Fruit fly (Drosophila melanogaster) S2 (cell line): ENCODE data around the gene CG12111.

Source experiments
- CG8478 ChIP-seq: fragments of >200 bp; optimal IDR thresholded peaks from 2 replicates; lab custom pipeline; 2018
- CTCF ChIP-seq, 2 experiments: fragments of >200 bp; optimal IDR thresholded peaks; 2 replicates each; lab custom pipeline; 2018

Gene CG12111

DNA sequence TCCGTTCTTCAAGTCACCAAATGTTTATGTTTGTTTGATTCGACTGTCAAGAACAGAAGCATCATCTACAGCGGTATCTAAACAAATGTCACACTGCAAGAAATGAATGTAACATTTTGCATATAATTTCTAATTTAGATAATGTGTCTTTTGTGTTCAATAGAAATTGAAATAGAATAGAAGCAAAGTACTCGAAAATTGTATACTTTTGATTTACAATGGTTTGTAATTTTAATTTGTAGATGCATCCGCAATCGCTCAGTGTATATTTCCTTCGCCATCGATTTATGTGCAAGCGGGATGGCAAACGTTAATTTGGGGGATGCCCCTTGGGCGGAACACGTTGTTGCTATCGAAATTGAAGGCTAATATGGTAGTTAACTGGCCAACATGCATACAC, 32.6 kb downstream of the CG12111 start:
- TF ChIP-seq CG8478 (lab: Kevin White, UChicago), result no peak
- TF ChIP-seq CTCF (optimal IDR thresholded peaks at IDR 0.05; lab: Kevin White, UChicago), result no peak

- TF ChIP-seq CTCF (optimal IDR thresholded peaks at IDR 0.05; lab: Kevin White, UChicago) (no peak), CG8478 (lab: Kevin White, UChicago) (no peak)
Measured at dm6 chrX:8536649-8537048, 34.1 kb downstream of the CG12111 start.

dm6 chrX:8534734-8535133, 36.0 kb downstream of the CG12111 start:
- TF ChIP-seq CTCF (optimal IDR thresholded peaks at IDR 0.05; lab: Kevin White, UChicago), result no peak
- no peak for TF ChIP-seq CG8478 (lab: Kevin White, UChicago)

dm6 chrX:8534321-8534661, 36.5 kb downstream of the CG12111 start:
- TF ChIP-seq CTCF (optimal IDR thresholded peaks at IDR 0.05; lab: Kevin White, UChicago), result peak; percentile 35 to 65
- no peak for TF ChIP-seq CG8478 (lab: Kevin White, UChicago)

DNA sequence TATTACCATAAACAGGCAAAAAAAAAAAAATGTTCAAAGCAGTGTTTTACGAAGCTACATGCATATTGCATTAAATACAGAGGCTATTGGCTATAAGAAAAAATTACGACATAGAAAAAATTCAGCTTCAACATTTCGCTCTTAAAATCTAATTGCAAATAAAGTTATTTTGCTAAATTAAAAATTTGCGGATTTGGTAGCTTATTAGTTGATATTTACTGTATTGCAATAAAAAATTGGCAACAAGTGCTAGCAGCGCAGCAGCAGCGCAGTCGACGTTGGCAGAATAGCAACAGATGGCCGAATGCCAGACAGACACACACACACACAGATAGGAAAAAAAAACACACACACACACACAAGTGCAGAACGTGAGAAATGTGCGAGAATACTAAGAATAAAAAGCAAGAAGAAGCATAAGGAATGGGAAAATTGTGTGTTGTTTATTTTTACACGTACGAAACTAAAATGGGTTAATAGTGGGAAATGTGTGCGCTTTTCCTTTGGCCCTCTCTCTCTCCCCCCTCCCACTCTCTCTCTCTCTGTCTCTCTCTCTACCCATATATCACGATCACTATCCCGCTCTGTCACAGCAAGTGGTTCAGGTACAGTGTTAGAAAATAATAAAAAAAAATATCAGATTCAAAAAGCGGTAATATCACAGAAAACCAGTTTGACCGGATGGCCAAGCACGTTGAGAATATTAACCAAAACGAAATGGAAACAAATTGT, 37.0 kb downstream of the CG12111 start:
- no peak for TF ChIP-seq CG8478 (lab: Kevin White, UChicago)
- no peak for TF ChIP-seq CTCF (optimal IDR thresholded peaks at IDR 0.05; lab: Kevin White, UChicago)

- TF ChIP-seq CG8478 (lab: Kevin White, UChicago), result no peak
- TF ChIP-seq CTCF (optimal IDR thresholded peaks at IDR 0.05; lab: Kevin White, UChicago), result no peak
Measured at dm6 chrX:8531775-8532174, 39.0 kb downstream of the CG12111 start.

DNA sequence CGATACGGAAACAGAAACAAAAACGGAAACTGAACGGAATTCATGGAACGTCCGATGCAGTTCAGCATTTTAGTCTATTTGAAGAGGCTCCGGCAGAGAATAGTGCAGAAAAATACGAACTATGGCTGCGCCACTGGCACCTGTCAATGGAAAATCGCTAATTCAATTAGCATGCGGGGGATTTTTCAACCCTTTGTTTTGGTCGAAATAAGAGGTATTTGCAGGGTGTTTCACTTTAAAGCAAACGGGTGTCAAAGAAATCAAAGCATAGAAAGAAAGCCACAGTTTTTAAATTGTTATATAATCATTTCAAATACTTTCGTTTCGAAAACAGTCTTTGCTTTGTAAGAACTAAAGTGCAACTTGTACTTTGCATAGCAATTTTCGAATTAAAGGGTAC, 41.1 kb downstream of the CG12111 start, which contains the start of gene PIP82:
PIP82 (minus strand) TSS at position 101 of the 400 bp plus-strand sequence.
- TF ChIP-seq CG8478 (lab: Kevin White, UChicago) (no peak), CTCF (optimal IDR thresholded peaks at IDR 0.05; lab: Kevin White, UChicago) (no peak)

dm6 chrX:8523572-8524155, 47.1 kb downstream of the CG12111 start:
- TF ChIP-seq CG8478 (lab: Kevin White, UChicago), result no peak
- no peak for TF ChIP-seq CTCF (optimal IDR thresholded peaks at IDR 0.05; lab: Kevin White, UChicago)

DNA sequence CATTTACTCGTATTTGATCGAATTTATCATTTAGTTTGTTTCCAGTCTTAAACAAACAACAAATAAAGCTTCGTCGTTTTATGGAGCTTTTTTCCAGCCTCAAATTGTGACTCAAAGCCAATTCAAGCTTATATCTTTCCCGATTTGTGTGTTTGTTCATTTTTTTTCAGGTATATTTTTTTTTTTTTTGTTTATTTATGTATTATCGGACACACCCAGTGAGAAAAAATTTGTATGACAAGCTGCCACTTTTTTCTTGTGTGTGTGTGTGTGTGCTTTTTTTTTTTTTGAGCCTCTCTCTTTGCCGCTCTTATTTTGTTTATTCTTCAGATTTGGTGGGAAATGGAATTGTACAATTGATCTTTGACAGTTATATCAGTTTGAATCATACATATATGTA, 48.2 kb downstream of the CG12111 start:
- TF ChIP-seq CG8478 (lab: Kevin White, UChicago), result no peak
- no peak for TF ChIP-seq CTCF (optimal IDR thresholded peaks at IDR 0.05; lab: Kevin White, UChicago)

- TF ChIP-seq CG8478 (lab: Kevin White, UChicago) (no peak), CTCF (optimal IDR thresholded peaks at IDR 0.05; lab: Kevin White, UChicago) (no peak)
Measured at dm6 chrX:8521492-8521891, 49.3 kb downstream of the CG12111 start.

DNA sequence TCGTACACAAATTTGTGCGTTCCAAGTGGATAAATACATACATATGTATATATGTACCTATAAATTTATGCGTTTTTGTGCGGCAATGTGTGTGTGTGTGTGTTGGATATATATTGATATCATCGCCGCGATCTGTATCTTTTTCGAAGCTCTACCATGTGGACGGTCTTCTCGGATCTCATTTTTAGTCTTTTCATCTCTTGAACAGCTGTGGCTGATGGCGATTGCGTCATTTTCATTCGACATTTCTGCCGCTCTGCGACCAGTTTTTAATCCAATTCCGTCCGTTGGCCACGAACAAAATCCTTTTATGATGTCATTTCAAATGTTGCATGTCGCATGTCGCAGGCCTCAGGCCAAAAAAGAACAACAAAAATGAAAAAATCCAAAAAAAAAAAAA, 50.2 kb downstream of the CG12111 start:
- no peak for TF ChIP-seq CG8478 (lab: Kevin White, UChicago)
- no peak for TF ChIP-seq CTCF (optimal IDR thresholded peaks at IDR 0.05; lab: Kevin White, UChicago)
